Fruit fly (Drosophila melanogaster) whole organism, adult: ENCODE results near the gene msps.

Source experiments
- CG11617 ChIP-seq: fragments of 200-800 bp; sonication (Bioruptor generic); optimal IDR thresholded peaks from 2 replicates; lab custom pipeline; 2017; ENCODE audit warnings: mild to moderate bottlenecking, missing biosample characterization, missing genetic modification reagents, missing genetic modification characterization
- CG12768 ChIP-seq: fragments of 200-800 bp; sonication (Bioruptor generic); optimal IDR thresholded peaks from 2 replicates; lab custom pipeline; 2017; ENCODE audit warnings: missing biosample characterization, missing genetic modification characterization, mild to moderate bottlenecking, moderate library complexity, missing genetic modification reagents
- CG14711 ChIP-seq: fragments of 200-800 bp; sonication (Bioruptor generic); optimal IDR thresholded peaks from 2 replicates; lab custom pipeline; 2018; ENCODE audit warnings: missing biosample characterization, mild to moderate bottlenecking, missing genetic modification characterization, moderate library complexity
- CG1620 ChIP-seq: fragments of 200-800 bp; sonication (Bioruptor generic); optimal IDR thresholded peaks from 2 replicates; lab custom pipeline; 2016; ENCODE audit warnings: missing biosample characterization, missing genetic modification characterization
- CG33017 ChIP-seq: fragments of 200-800 bp; sonication (Bioruptor generic); optimal IDR thresholded peaks from 2 replicates; lab custom pipeline; 2018; ENCODE audit warnings: missing biosample characterization, mild to moderate bottlenecking, missing genetic modification characterization, moderate library complexity
- CG5204 ChIP-seq: fragments of 200-800 bp; sonication (Bioruptor generic); optimal IDR thresholded peaks from 2 replicates; lab custom pipeline; 2016; ENCODE audit warnings: missing biosample characterization, missing genetic modification characterization
- CG7045 ChIP-seq: fragments of 200-800 bp; sonication (Bioruptor generic); optimal IDR thresholded peaks from 2 replicates; lab custom pipeline; 2017; ENCODE audit warnings: missing biosample characterization, mild to moderate bottlenecking, missing genetic modification characterization
- CG7101 ChIP-seq: fragments of 200-800 bp; sonication (Bioruptor generic); optimal IDR thresholded peaks from 2 replicates; lab custom pipeline; 2018; ENCODE audit warnings: missing biosample characterization, mild to moderate bottlenecking, missing genetic modification characterization, moderate library complexity
- Clk ChIP-seq: fragments of 200-800 bp; sonication (Bioruptor generic); optimal IDR thresholded peaks from 2 replicates; lab custom pipeline; 2017; ENCODE audit warnings: missing biosample characterization, missing genetic modification characterization
- Crg-1 ChIP-seq: fragments of 200-800 bp; sonication (Bioruptor generic); optimal IDR thresholded peaks from 2 replicates; lab custom pipeline; 2016; ENCODE audit warnings: missing biosample characterization, missing genetic modification characterization
- Hr96 ChIP-seq: fragments of 200-800 bp; sonication (Bioruptor generic); optimal IDR thresholded peaks from 2 replicates; lab custom pipeline; 2016; ENCODE audit warnings: missing biosample characterization, missing genetic modification characterization
- Mnt ChIP-seq: fragments of 200-800 bp; sonication (Bioruptor generic); optimal IDR thresholded peaks from 2 replicates; lab custom pipeline; 2016; ENCODE audit warnings: missing biosample characterization, mild to moderate bottlenecking, missing genetic modification characterization
- bab1 ChIP-seq: fragments of 200-800 bp; sonication (Bioruptor generic); optimal IDR thresholded peaks from 3 replicates; lab custom pipeline; 2019; ENCODE audit warnings: missing biosample characterization, mild to moderate bottlenecking, missing genetic modification characterization, moderate library complexity
- cic ChIP-seq: fragments of 200-800 bp; sonication (Bioruptor generic); optimal IDR thresholded peaks from 2 replicates; lab custom pipeline; 2017; ENCODE audit warnings: missing biosample characterization, mild to moderate bottlenecking, missing genetic modification characterization, moderate library complexity
- cnc ChIP-seq, 2 experiments: fragments of >200 bp; optimal IDR thresholded peaks; 2 replicates each; lab custom pipeline; 2017
- kay ChIP-seq: fragments of 200-800 bp; sonication (Bioruptor generic); peaks from one replicate; lab custom pipeline; 2016; ENCODE audit warnings: missing biosample characterization, missing genetic modification characterization, borderline replicate concordance
- ovo ChIP-seq: fragments of 200-800 bp; sonication (Bioruptor generic); optimal IDR thresholded peaks from 2 replicates; lab custom pipeline; 2016; ENCODE audit warnings: missing biosample characterization, missing genetic modification characterization
- pad ChIP-seq: fragments of 200-800 bp; sonication (Bioruptor generic); optimal IDR thresholded peaks from 3 replicates; lab custom pipeline; 2017; ENCODE audit warnings: missing biosample characterization, missing genetic modification characterization, mild to moderate bottlenecking, moderate library complexity, missing genetic modification reagents
- tj ChIP-seq: fragments of 200-800 bp; sonication (Bioruptor generic); optimal IDR thresholded peaks from 3 replicates; lab custom pipeline; 2017; ENCODE audit warnings: missing biosample characterization, mild to moderate bottlenecking, missing genetic modification characterization, moderate library complexity
- toe ChIP-seq: fragments of 200-800 bp; sonication (Bioruptor generic); optimal IDR thresholded peaks from 2 replicates; lab custom pipeline; 2016; ENCODE audit warnings: missing biosample characterization, missing genetic modification characterization

Gene msps

DNA sequence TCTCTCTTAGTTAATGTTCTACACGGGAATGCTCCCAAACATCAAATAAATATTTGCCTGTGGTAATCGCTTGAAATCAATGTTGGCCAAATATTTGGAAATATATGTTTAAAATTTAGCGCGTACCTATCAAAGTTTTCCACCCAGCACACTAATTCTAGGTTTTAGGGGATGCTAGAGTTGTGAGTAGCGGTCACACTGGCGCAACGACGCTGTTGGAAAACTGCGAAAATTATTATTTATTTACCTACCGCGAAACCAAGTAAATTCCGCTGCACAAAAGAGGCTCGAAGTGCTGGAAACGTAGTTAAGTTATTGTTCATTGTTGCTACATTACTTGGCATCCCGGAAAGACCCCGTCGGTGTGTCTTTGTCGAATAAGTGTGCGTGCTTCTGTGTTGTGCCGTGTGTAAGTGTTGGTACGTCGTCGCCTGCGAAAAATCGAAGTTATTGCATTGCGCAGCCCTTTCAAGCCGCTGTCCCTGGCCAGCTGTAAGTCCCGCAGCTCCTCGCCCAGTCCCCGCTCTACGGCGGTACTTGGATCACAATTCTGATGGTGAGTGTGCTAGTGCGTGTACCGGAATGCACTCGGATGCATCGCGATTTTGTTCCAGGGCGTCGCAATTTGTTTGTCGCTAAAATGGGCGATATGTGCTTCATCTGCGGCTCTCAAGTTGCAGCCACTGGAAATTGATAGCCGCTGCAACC, at the start of gene msps:
TSS of gene msps (plus strand) at position 181 of the 708 bp plus-strand sequence.
- TF ChIP-seq Mnt (GFP tag; lab: Kevin White, UChicago), result no peak

DNA sequence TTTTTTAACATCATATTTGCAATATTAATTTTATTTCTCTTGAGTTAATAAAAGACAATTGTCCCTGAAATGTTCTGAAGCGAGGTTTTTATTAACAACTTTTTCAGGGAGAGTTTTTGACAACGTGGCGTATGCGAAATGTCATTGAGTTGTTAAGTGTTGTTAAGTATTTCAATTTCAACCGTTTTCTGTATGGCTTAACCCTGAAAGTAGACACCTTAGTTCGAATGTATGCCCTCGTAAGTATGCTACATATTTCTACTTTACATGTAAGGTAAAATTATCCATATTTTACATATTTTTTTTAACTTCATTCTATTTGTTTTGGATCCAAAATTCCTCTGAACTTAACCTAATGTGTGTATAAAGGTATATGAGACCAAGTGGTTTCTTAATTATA, 46.6 kb upstream of the msps start:
- TF ChIP-seq CG5204 (GFP tag; lab: Kevin White, UChicago), result no peak
- no peak for TF ChIP-seq CG11617
- no peak for TF ChIP-seq CG33017 (tag; lab: Kevin White, UChicago)
- TF ChIP-seq kay (GFP tag; lab: Kevin White, UChicago), result peak; percentile 80
- no peak for TF ChIP-seq Mnt (GFP tag; lab: Kevin White, UChicago)
- TF ChIP-seq pad (GFP tag; lab: Kevin White, UChicago), result peak; percentile 8
- TF ChIP-seq CG14711 (tag; lab: Kevin White, UChicago), result no peak
- peak; percentile 59 for TF ChIP-seq bab1
- TF ChIP-seq Clk, result no peak
- no peak for TF ChIP-seq cnc (optimal IDR thresholded peaks at IDR 0.05; lab: Kevin White, UChicago)
- no peak for TF ChIP-seq CG1620 (GFP tag; lab: Kevin White, UChicago)
- TF ChIP-seq toe (GFP tag; lab: Kevin White, UChicago), result no peak
- peak; percentile 6 for TF ChIP-seq Crg-1 (GFP tag; lab: Kevin White, UChicago)
- no peak for TF ChIP-seq cic (GFP tag; lab: Kevin White, UChicago)

DNA sequence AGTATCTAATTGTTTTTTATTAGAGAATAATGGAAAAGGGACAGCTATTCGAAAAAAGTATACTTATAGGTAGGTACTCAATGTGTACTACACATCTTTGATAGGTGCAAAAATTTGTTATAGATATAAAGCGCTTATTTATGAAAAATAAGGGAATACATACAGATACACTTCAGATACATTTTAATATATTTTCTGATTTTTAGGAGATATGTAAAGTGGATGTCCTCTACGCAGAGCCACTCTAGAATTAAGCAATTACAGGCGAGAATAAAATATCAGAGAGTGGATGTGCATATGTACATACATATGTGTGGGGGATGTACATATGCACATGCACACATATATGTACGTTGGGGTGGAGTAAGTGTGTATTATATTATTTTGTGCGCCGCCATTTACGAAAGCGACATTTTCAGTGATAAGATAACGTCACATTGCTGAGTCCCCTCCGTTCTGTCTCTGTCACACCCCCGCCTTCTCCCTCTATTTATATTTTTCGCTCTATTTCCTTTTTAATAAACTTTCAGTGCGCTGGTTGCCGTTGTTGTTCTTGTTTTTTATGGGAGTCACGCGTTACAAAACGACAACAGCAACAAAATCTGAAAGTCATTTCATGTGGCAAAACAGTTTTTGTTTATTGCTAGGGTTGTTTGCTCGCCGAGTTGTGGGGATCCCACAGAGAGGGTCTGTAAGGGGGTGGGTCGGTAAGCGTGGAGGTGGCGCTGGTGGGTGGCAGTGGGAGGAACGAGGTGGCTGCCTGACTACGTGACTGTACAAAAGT, 45.7 kb upstream of the msps start:
- TF ChIP-seq cic (GFP tag; lab: Kevin White, UChicago) (peak; percentile 96), Clk (peak; percentile 73), CG7101 (peak; percentile 15), CG12768 (GFP tag; lab: Kevin White, UChicago) (peak; percentile 88), cnc (optimal IDR thresholded peaks at IDR 0.05; lab: Kevin White, UChicago) (peak; percentile 66 to 69), CG7045 (peak; percentile 53), CG33017 (tag; lab: Kevin White, UChicago) (peak; percentile 77), CG11617 (peak; percentile 56), CG5204 (GFP tag; lab: Kevin White, UChicago) (peak; percentile 20), ovo (GFP tag; lab: Kevin White, UChicago) (peak; percentile 36), toe (GFP tag; lab: Kevin White, UChicago) (peak; percentile 36), bab1 (peak; percentile 7), kay (GFP tag; lab: Kevin White, UChicago) (peak; percentile 81), CG14711 (tag; lab: Kevin White, UChicago) (peak; percentile 58), Hr96 (GFP tag; lab: Kevin White, UChicago) (peak; percentile 56), Mnt (GFP tag; lab: Kevin White, UChicago) (peak; percentile 89), tj (GFP tag; lab: Kevin White, UChicago) (peak; percentile 33), pad (GFP tag; lab: Kevin White, UChicago) (peak; percentile 68), CG1620 (GFP tag; lab: Kevin White, UChicago) (no peak), Crg-1 (GFP tag; lab: Kevin White, UChicago) (peak; percentile 42)

DNA sequence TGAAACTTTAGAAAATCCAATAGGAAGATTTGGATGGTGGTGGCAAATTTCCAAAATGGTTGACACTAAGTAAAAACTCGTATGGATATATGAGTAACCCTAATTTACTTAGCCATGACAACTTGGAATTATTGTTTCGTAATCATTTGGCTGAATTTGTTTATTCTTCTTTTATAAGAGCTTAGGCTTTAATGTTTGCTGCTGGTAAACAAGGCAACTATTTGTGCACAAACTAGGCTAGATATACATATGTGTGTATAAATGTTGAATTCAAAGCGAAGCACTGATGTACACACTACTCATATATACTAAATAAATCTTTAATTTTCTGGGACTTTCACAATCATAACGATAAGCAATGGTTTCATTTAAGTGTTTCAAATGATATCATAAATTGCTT, 44.7 kb upstream of the msps start:
- TF ChIP-seq Crg-1 (GFP tag; lab: Kevin White, UChicago) (peak; percentile 25), bab1 (no peak), CG12768 (GFP tag; lab: Kevin White, UChicago) (peak; percentile 26), kay (GFP tag; lab: Kevin White, UChicago) (peak; percentile 52), CG7101 (peak; percentile 50), ovo (GFP tag; lab: Kevin White, UChicago) (peak; percentile 55), toe (GFP tag; lab: Kevin White, UChicago) (no peak), CG33017 (tag; lab: Kevin White, UChicago) (no peak), CG14711 (tag; lab: Kevin White, UChicago) (peak; percentile 25)

DNA sequence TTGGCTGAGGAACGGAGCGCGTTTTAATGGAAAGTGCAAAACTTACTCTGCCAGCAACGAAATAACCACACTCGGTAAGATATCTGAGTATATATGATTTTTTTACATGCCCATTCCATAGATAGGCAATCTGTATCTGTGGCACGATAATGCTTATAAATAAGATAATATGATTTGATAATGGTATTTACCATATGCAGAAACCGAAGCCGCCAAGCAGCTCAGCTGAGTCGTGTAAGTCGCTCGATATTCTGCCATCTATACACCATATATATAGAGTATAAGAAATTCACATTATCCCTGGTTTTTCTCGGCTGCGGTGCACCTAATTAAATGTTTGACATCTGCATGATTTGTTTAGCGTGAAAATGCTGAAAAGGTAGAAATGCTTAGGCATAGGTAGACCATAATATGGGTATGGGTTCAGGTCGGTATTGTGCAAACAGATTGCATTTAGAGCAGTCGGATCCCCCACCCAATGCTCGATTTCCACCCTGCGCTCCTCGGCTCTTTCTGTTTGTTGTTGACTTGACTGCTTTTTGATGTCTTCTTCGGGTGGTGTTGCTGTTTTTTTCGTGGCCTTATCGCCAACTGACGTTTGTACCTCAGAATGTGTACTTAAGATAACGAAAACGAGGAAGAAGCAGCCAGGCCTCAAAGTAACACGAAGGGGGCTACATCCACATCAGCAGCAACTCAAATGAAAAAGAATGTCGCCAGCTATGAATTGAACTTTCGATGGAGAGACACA, 43.6 kb upstream of the msps start:
- TF ChIP-seq kay (GFP tag; lab: Kevin White, UChicago) (peak; percentile 68), CG5204 (GFP tag; lab: Kevin White, UChicago) (no peak), CG1620 (GFP tag; lab: Kevin White, UChicago) (no peak), Mnt (GFP tag; lab: Kevin White, UChicago) (peak; percentile 16)

DNA sequence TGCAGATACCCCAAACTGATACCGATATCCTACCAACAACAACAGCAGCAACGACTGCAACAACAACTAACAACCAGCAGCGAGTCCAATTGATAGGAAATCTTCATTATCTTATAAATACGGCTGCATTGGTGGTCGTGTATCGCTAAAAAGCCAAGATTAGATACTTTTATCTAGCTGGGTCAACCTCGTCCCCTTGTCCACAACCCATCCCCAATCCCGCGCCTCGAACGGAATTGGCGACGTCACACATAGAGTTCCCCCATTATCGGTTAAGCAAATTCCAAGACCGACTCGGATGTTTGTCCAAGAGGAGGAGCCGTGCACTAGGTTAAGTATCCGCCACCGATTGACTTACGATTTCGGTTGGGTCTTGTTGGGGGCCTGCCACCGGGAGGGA, 42.3 kb upstream of the msps start:
- no peak for TF ChIP-seq Clk
- peak; percentile 21 for TF ChIP-seq Hr96 (GFP tag; lab: Kevin White, UChicago)
- peak; percentile 45 for TF ChIP-seq cic (GFP tag; lab: Kevin White, UChicago)
